Worm (Caenorhabditis elegans): ENCODE measurements around the gene F54B3.4.
A peak's percentile ranks its signal among the peaks of the same experiment; 100 is the strongest.

Gene F54B3.4

DNA sequence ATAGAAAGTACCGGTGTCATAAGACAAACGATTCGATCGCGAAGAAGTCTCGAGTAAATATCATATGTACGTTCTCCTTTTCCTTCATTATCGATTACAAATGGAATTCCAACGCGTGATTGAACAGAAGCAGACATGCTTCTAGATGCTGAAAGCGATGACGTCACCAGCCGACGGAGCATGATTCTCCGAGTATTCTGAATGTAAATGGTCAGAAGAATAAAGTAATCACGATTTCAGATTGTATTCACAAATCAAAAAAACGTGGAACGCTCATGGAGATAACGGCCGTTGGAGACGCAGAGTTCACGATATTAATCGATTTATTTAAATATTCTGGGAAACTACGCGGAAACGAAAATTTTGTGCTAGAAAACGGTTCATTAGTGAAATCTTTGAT is 31.7 kb upstream of the F54B3.4 start, which contains the start of gene clpp-1:
Gene clpp-1, minus strand, starts transcription at position 197 of the 400 bp plus-strand sequence.
- TF ChIP-seq ztf-16 (tag; optimal IDR thresholded peaks at IDR 0.05) (no peak), pax-1 (tag; optimal IDR thresholded peaks at IDR 0.05) (no peak), mec-3 (tag; optimal IDR thresholded peaks at IDR 0.05; ENCODE audit: borderline replicate concordance) (no peak)

DNA sequence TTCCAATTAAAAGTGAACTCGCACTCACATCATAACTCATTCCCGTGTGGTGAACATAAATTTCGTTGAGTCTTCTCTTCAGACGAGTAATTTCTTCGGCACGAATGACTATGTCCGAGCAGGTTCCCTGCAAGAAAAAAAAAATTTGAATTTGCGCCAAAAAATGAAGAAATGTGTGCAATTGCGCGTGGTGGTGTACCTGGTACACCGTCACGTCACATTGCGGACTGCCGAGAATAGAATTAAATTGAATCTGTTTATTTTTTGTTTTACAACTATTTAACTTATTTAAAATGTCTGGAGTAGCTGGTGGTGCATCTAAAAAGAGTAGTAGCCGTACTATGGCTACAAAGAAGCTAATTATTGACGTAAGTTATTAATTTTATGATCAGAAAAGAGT is 30.0 kb upstream of the F54B3.4 start, which contains the start of gene mdt-22:
Gene mdt-22, plus strand, starts transcription at position 263 of the 400 bp plus-strand sequence.
- TF ChIP-seq npax-4 (tag; optimal IDR thresholded peaks at IDR 0.05) (no peak), pag-3 (tag; optimal IDR thresholded peaks at IDR 0.05; ENCODE audit: borderline replicate concordance) (no peak), hlh-13 (GFP tag; optimal IDR thresholded peaks at IDR 0.05) (no peak), che-1 (tag; optimal IDR thresholded peaks at IDR 0.05) (no peak), ceh-24 (tag; optimal IDR thresholded peaks at IDR 0.05) (peak; percentile 9), sdc-2 (tag; optimal IDR thresholded peaks at IDR 0.05) (no peak), ceh-2 (tag; optimal IDR thresholded peaks at IDR 0.05) (peak; percentile 4), ceh-48 (tag; optimal IDR thresholded peaks at IDR 0.05) (peak; percentile 7), nfya-1 (tag; optimal IDR thresholded peaks at IDR 0.05) (peak; percentile 76), pqm-1 (tag; optimal IDR thresholded peaks at IDR 0.05) (no peak), nhr-11 (tag; optimal IDR thresholded peaks at IDR 0.05) (no peak), hlh-6 (tag; optimal IDR thresholded peaks at IDR 0.05) (no peak), tbx-2 (tag; optimal IDR thresholded peaks at IDR 0.05) (peak; percentile 62), dve-1 (tag; optimal IDR thresholded peaks at IDR 0.05) (no peak), unc-42 (tag; optimal IDR thresholded peaks at IDR 0.05) (peak; percentile 83), ets-4 (tag; optimal IDR thresholded peaks at IDR 0.05) (peak; percentile 13), pat-9 (tag; optimal IDR thresholded peaks at IDR 0.05) (peak; percentile 45), elt-4 (tag; optimal IDR thresholded peaks at IDR 0.05) (no peak), Y22D7AL.16 (tag; optimal IDR thresholded peaks at IDR 0.05) (no peak), ceh-22 (tag; optimal IDR thresholded peaks at IDR 0.05) (no peak), ama-1 (optimal IDR thresholded peaks at IDR 0.05) (no peak), ref-2 (tag; optimal IDR thresholded peaks at IDR 0.05) (peak; percentile 51), elt-2 (tag; optimal IDR thresholded peaks at IDR 0.05) (peak; percentile 22), F13H6.1 (tag; optimal IDR thresholded peaks at IDR 0.05) (no peak), ceh-18 (tag; optimal IDR thresholded peaks at IDR 0.05) (peak; percentile 45), ceh-19 (GFP tag; optimal IDR thresholded peaks at IDR 0.05) (no peak), fkh-6 (tag; optimal IDR thresholded peaks at IDR 0.05) (no peak), gmeb-2 (tag; optimal IDR thresholded peaks at IDR 0.05) (no peak), unc-55 (GFP tag; optimal IDR thresholded peaks at IDR 0.05) (no peak), dmd-4 (tag; optimal IDR thresholded peaks at IDR 0.05; ENCODE audit: borderline replicate concordance) (no peak), ceh-14 (tag; optimal IDR thresholded peaks at IDR 0.05) (peak; percentile 64), lim-6 (tag; optimal IDR thresholded peaks at IDR 0.05) (no peak), mec-3 (tag; optimal IDR thresholded peaks at IDR 0.05; ENCODE audit: borderline replicate concordance) (no peak), tbx-7 (tag; optimal IDR thresholded peaks at IDR 0.05) (no peak), ceh-31 (tag; optimal IDR thresholded peaks at IDR 0.05) (peak; percentile 10), sox-4 (tag; optimal IDR thresholded peaks at IDR 0.05) (peak; percentile 3), ceh-34 (tag; optimal IDR thresholded peaks at IDR 0.05) (peak; percentile 35), lin-11 (tag; optimal IDR thresholded peaks at IDR 0.05) (no peak), eyg-1 (tag; optimal IDR thresholded peaks at IDR 0.05) (no peak), unc-86 (tag; optimal IDR thresholded peaks at IDR 0.05) (no peak), hlh-15 (tag; optimal IDR thresholded peaks at IDR 0.05) (no peak), ceh-30 (tag; optimal IDR thresholded peaks at IDR 0.05) (peak; percentile 34), C08G9.2 (tag; optimal IDR thresholded peaks at IDR 0.05) (peak; percentile 38), pha-4 (tag; optimal IDR thresholded peaks at IDR 0.05) (no peak), pha-2 (tag; optimal IDR thresholded peaks at IDR 0.05) (peak; percentile 13)

All from whole organism, late embryonic.